Fruit fly (Drosophila melanogaster): Measurements from ENCODE around the gene mRpL47.

The mRpL47 gene

DNA sequence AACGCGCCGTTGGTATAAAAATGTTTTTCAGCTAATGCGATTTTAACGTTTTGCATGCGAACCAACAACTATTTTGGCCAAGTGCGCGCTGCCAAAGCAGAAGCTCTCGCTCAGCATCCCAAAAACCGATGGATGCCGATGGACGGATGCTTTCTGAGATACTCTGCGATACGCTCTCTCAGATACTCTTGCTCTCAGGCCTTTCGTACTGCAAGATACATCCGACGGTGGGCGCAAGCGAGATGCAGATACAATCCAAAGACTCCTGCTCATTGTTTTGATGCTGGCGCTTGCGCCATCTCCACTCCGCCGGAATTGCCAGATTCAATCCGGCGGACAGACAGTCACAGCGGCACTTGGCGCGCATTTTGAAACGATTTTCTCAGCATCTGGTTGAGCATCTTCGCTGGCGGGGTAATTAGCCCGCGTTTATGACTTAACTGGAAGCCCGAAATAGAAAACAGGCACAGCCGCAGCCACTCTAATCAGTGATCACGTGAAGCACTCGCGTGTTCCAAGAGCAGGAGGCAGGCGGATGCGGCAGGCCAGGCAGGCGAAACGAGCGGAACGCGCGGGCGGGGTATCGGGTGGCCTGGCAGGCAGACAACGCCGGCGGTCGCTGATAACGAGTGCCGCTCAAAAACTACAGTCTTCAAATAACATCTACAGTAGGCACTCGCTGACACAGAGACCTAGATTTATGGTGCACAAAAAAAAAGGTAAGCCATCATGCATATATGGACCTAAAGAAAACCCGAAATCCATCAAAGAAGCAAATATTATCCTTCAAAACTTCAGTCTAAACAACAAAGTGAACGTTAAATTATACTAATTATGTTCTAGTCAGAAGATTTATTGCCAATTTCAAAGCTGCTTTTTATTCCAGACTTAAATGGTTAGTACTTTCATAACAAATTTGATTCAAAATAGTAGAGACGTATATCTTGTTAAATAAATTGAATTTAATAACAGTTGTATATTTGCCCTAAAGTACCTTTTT is 21.8 kb downstream of the mRpL47 start, which contains the start of gene CG16779 (continued):
- TF ChIP-seq CG12071 (GFP tag; optimal IDR thresholded peaks at IDR 0.05) (no peak), grn (GFP tag; optimal IDR thresholded peaks at IDR 0.05) (no peak), lilli (GFP tag; optimal IDR thresholded peaks at IDR 0.05) (peak; percentile 35), ranshi (GFP tag; IDR thresholded peaks at IDR 0.05) (0 out of 2 replicates have a peak, but pooled peaks have one; percentile 19), Scr (GFP tag; IDR thresholded peaks at IDR 0.05; ENCODE audit: partially characterized antibody) (0 out of 2 replicates have a peak, but pooled peaks have one; percentile 31), Dref (GFP tag; IDR thresholded peaks at IDR 0.05) (0 out of 2 replicates have a peak, but pooled peaks have one; percentile 17), ase (GFP tag; IDR thresholded peaks at IDR 0.05) (no peak), Adf1 (GFP tag; IDR thresholded peaks at IDR 0.05) (no peak), Elba2 (GFP tag; optimal IDR thresholded peaks at IDR 0.05) (no peak), CG1647 (GFP tag; optimal IDR thresholded peaks at IDR 0.05) (no peak), vvl (GFP tag; IDR thresholded peaks at IDR 0.05) (no peak), Meics (GFP tag; optimal IDR thresholded peaks at IDR 0.05) (peak; percentile 43), CG6791 (GFP tag; IDR thresholded peaks at IDR 0.05; ENCODE audit: partially characterized antibody) (no peak), trem (tag; optimal IDR thresholded peaks at IDR 0.05) (no peak), CG34376 (GFP tag; optimal IDR thresholded peaks at IDR 0.05) (peak; percentile 60), Spps (tag; optimal IDR thresholded peaks at IDR 0.05) (no peak), CG7372 (GFP tag; IDR thresholded peaks at IDR 0.05) (no peak), wek (GFP tag; optimal IDR thresholded peaks at IDR 0.05) (no peak), lov (optimal IDR thresholded peaks at IDR 0.05) (no peak), lov (GFP tag; IDR thresholded peaks at IDR 0.05) (no peak), CG10267 (tag; optimal IDR thresholded peaks at IDR 0.05) (peak; percentile 39), wor (GFP tag; IDR thresholded peaks at IDR 0.05) (no peak), CG11456 (GFP tag; IDR thresholded peaks at IDR 0.05) (peak; percentile 60; the same call in 1 of the 3 replicates), Blimp-1 (GFP tag; optimal IDR thresholded peaks at IDR 0.05) (peak; percentile 30), CG4360 (GFP tag; IDR thresholded peaks at IDR 0.05) (no peak), YL-1 (GFP tag; optimal IDR thresholded peaks at IDR 0.05) (no peak), CG9727 (GFP tag; optimal IDR thresholded peaks at IDR 0.05) (peak; percentile 65), Max (GFP tag; optimal IDR thresholded peaks at IDR 0.05) (no peak), CG30431 (GFP tag; optimal IDR thresholded peaks at IDR 0.05) (peak; percentile 43), usp (GFP tag; optimal IDR thresholded peaks at IDR 0.05) (no peak), sob (GFP tag; IDR thresholded peaks at IDR 0.05) (peak; percentile 28; the same call in 1 of the 2 replicates), Camta (GFP tag; optimal IDR thresholded peaks at IDR 0.05) (no peak), CG9215 (GFP tag; IDR thresholded peaks at IDR 0.05) (peak; percentile 99), bigmax (GFP tag; optimal IDR thresholded peaks at IDR 0.05) (no peak), CG30403 (GFP tag; optimal IDR thresholded peaks at IDR 0.05) (peak; percentile 59), salm (tag; optimal IDR thresholded peaks at IDR 0.05) (no peak), lbe (GFP tag; optimal IDR thresholded peaks at IDR 0.05) (no peak), seq (GFP tag; IDR thresholded peaks at IDR 0.05) (no peak), btn (GFP tag; optimal IDR thresholded peaks at IDR 0.05) (no peak), Usf (GFP tag; optimal IDR thresholded peaks at IDR 0.05) (no peak), Dfd (GFP tag; optimal IDR thresholded peaks at IDR 0.05) (no peak), CG11723 (GFP tag; optimal IDR thresholded peaks at IDR 0.05) (peak; percentile 17), pzg (GFP tag; optimal IDR thresholded peaks at IDR 0.05) (peak; percentile 64), pan (optimal IDR thresholded peaks at IDR 0.05) (no peak), pan (GFP tag; optimal IDR thresholded peaks at IDR 0.05 in 1 of 2, IDR thresholded peaks at IDR 0.05 in 1 of 2) (no peak), ac (GFP tag; optimal IDR thresholded peaks at IDR 0.05) (no peak), zfh1 (GFP tag; IDR thresholded peaks at IDR 0.05) (no peak), ttk (GFP tag; IDR thresholded peaks at IDR 0.05) (no peak), Hr78 (GFP tag; optimal IDR thresholded peaks at IDR 0.05) (peak in 1 of 2 experiments; percentile 74)
